Fruit fly (Drosophila melanogaster): ENCODE data around the gene CCAP.

CCAP gene

DNA sequence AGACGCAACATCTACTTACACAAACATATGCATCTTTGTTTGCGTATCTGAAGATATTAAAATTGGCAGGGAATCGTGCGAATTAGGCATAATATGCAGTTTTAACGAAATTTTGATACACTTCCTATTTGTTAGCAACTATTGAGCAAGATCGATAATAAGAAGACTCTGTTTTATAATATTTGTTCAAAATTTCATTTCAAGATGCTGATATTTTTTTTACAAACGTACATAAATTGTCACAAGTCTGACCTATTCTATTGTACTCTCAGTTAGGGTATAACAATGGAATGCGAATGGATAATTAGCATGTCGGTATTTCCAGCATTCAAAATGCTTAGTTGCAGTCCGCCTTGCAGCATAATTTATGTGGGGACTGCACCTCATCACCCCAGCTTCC lies 26.0 kb upstream of the CCAP start:
- TF ChIP-seq foxo (GFP tag; optimal IDR thresholded peaks at IDR 0.05), result peak in 1 of 2 experiments; percentile 39
- peak; percentile 45 for TF ChIP-seq OdsH (GFP tag; optimal IDR thresholded peaks at IDR 0.05)
- TF ChIP-seq CG32264 (GFP tag; optimal IDR thresholded peaks at IDR 0.05), result peak; percentile 24
- no peak for TF ChIP-seq psq (GFP tag; optimal IDR thresholded peaks at IDR 0.05)

DNA sequence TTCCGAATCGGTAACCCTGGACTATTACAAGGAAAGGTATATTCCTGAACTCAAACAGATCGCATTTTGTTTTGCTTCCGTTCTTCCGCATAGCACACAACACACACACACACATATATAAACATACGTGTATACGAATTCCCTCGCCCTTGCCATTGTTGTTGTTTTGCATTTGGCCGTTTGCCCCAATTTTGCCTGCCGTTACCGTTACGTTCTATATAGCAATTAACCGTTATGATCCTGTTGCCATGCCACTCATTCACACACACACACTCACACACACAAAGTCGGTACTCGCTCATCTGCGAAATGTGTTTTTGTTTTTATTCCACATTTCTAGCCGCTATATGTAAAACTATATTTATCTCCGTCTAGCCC lies 25.6 kb upstream of the CCAP start:
- TF ChIP-seq br (GFP tag; optimal IDR thresholded peaks at IDR 0.05) (no peak), Hnf4 (GFP tag; optimal IDR thresholded peaks at IDR 0.05) (no peak), Mio (GFP tag; optimal IDR thresholded peaks at IDR 0.05) (no peak)

DNA sequence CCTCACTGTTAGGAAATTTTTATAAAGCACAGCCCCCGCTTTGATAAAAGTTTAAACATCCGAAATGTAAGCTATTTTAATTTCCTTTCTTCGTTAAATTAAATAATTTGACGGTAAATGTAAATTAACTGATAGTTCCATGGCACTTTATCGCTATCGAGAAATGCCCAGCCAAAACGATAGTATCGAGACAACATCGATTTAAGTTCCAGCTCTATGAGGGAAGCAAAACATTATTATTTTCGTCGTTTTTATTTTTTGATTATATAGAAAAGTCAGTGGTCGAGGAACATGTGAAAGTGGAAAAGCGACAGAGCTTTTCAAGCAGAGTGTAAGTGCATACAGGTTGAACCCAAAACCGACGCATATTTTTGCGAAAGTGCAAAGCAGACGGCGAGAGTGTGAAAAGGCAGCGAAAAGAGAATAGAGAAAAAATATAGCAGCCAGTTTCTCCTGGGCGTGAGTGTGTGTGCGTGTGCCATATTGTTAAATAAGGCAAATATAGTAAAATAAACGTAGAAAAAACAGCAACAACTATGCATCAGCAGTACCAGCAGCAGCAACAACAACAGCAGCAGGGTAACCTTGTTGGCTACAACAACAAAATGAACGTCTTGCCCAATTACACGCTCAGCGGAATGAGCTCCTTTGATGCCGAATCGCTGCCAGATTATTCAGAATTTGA lies 25.0 kb upstream of the CCAP start, which contains the start of gene CG45049:
Gene CG45049, plus strand, starts transcription at position 197 of the 685 bp plus-strand sequence.
- TF ChIP-seq woc (GFP tag; optimal IDR thresholded peaks at IDR 0.05), result peak; percentile 48
- no peak for TF ChIP-seq lola (GFP tag; optimal IDR thresholded peaks at IDR 0.05)
- TF ChIP-seq brk (GFP tag; optimal IDR thresholded peaks at IDR 0.05), result no peak
- TF ChIP-seq CrebA (GFP tag; optimal IDR thresholded peaks at IDR 0.05; ENCODE audit: borderline replicate concordance), result no peak
- no peak for TF ChIP-seq Myc (optimal IDR thresholded peaks at IDR 0.05)
- TF ChIP-seq Hr78 (GFP tag; optimal IDR thresholded peaks at IDR 0.05), result no peak
- TF ChIP-seq jim (GFP tag; optimal IDR thresholded peaks at IDR 0.05), result no peak
- TF ChIP-seq HLH106 (tag; optimal IDR thresholded peaks at IDR 0.05), result no peak
- TF ChIP-seq fru (GFP tag; optimal IDR thresholded peaks at IDR 0.05), result no peak
- TF ChIP-seq br (GFP tag; optimal IDR thresholded peaks at IDR 0.05), result peak; percentile 7
- TF ChIP-seq sv (GFP tag; optimal IDR thresholded peaks at IDR 0.05), result no peak
- no peak for TF ChIP-seq Dfd (GFP tag; optimal IDR thresholded peaks at IDR 0.05)
- no peak for TF ChIP-seq Hr83 (GFP tag; optimal IDR thresholded peaks at IDR 0.05; ENCODE audit: poor library complexity, severe bottlenecking)
- TF ChIP-seq dl (GFP tag; optimal IDR thresholded peaks at IDR 0.05; ENCODE audit: insufficient read depth in 1 of 2, partially characterized antibody in 2 of 2), result no peak
- TF ChIP-seq Jra (GFP tag; optimal IDR thresholded peaks at IDR 0.05), result no peak
- no peak for TF ChIP-seq foxo (GFP tag; optimal IDR thresholded peaks at IDR 0.05)
- TF ChIP-seq h (GFP tag; optimal IDR thresholded peaks at IDR 0.05), result peak; percentile 10
- no peak for TF ChIP-seq Dif (GFP tag; optimal IDR thresholded peaks at IDR 0.05; ENCODE audit: partially characterized antibody)
- no peak for TF ChIP-seq Mio (GFP tag; optimal IDR thresholded peaks at IDR 0.05)
- no peak for TF ChIP-seq Sp1 (GFP tag; optimal IDR thresholded peaks at IDR 0.05)
- TF ChIP-seq usp (GFP tag; optimal IDR thresholded peaks at IDR 0.05), result no peak
- TF ChIP-seq GATAd (GFP tag; optimal IDR thresholded peaks at IDR 0.05), result no peak
- TF ChIP-seq pan (optimal IDR thresholded peaks at IDR 0.05), result no peak
- no peak for TF ChIP-seq CG32264 (GFP tag; optimal IDR thresholded peaks at IDR 0.05)
- TF ChIP-seq Abd-B (GFP tag; optimal IDR thresholded peaks at IDR 0.05), result no peak
- TF ChIP-seq CG9705 (GFP tag; optimal IDR thresholded peaks at IDR 0.05), result no peak
- TF ChIP-seq N (GFP tag; optimal IDR thresholded peaks at IDR 0.05), result no peak
- peak; percentile 30 for TF ChIP-seq Hnf4 (GFP tag; optimal IDR thresholded peaks at IDR 0.05)
- TF ChIP-seq tai (GFP tag; optimal IDR thresholded peaks at IDR 0.05), result no peak
- TF ChIP-seq Rel (GFP tag; optimal IDR thresholded peaks at IDR 0.05), result no peak
- no peak for TF ChIP-seq Rel (tag; optimal IDR thresholded peaks at IDR 0.05)
- no peak for TF ChIP-seq dmrt93B (GFP tag; optimal IDR thresholded peaks at IDR 0.05)
- TF ChIP-seq rgr (GFP tag; optimal IDR thresholded peaks at IDR 0.05), result no peak
- no peak for TF ChIP-seq dsf (GFP tag; optimal IDR thresholded peaks at IDR 0.05; ENCODE audit: borderline replicate concordance)
- TF ChIP-seq psq (GFP tag; optimal IDR thresholded peaks at IDR 0.05), result peak; percentile 61
- no peak for TF ChIP-seq ey (GFP tag; optimal IDR thresholded peaks at IDR 0.05)
- no peak for TF ChIP-seq OdsH (GFP tag; optimal IDR thresholded peaks at IDR 0.05)
- peak; percentile 49 for TF ChIP-seq sage (GFP tag; optimal IDR thresholded peaks at IDR 0.05)
- TF ChIP-seq Vsx2 (GFP tag; optimal IDR thresholded peaks at IDR 0.05; ENCODE audit: partially characterized antibody), result no peak
